Worm (Caenorhabditis elegans): ENCODE data around the gene cox-6A.

cox-6A gene

ce11 chrIII:5108746-5109145, 27.2 kb downstream of the cox-6A start:
- TF ChIP-seq zip-4 (GFP tag; optimal IDR thresholded peaks at IDR 0.05) (no peak), mdl-1 (tag; optimal IDR thresholded peaks at IDR 0.05) (no peak), mep-1 (tag; optimal IDR thresholded peaks at IDR 0.05) (peak; percentile 73), ama-1 (optimal IDR thresholded peaks at IDR 0.05) (no peak), snpc-4 (tag; optimal IDR thresholded peaks at IDR 0.05) (peak; percentile 43), irx-1 (tag; optimal IDR thresholded peaks at IDR 0.05) (peak; percentile 36), aly-2 (tag; optimal IDR thresholded peaks at IDR 0.05) (no peak), lin-35 (GFP tag; optimal IDR thresholded peaks at IDR 0.05) (peak; percentile 65 to 66), ceh-82 (tag; optimal IDR thresholded peaks at IDR 0.05) (peak; percentile 29 to 77 (median 46)), nhr-19 (GFP tag; conservative IDR thresholded peaks at IDR 0.05) (peak; percentile 63), unc-62 (GFP tag; optimal IDR thresholded peaks at IDR 0.05) (no peak), isw-1 (GFP tag; IDR thresholded peaks at IDR 0.05) (peak; percentile 40; the same call in 1 of the 2 replicates), lin-15B (tag; optimal IDR thresholded peaks at IDR 0.05) (peak; percentile 46), egl-13 (tag; optimal IDR thresholded peaks at IDR 0.05) (no peak), nhr-90 (tag; optimal IDR thresholded peaks at IDR 0.05; ENCODE audit: poor library complexity) (peak; percentile 57), unc-86 (tag; optimal IDR thresholded peaks at IDR 0.05) (no peak), nhr-237 (tag; optimal IDR thresholded peaks at IDR 0.05) (no peak), hlh-4 (tag; optimal IDR thresholded peaks at IDR 0.05) (no peak), efl-1 (optimal IDR thresholded peaks at IDR 0.05) (peak; percentile 76 to 80), efl-1 (GFP tag; optimal IDR thresholded peaks at IDR 0.05 in 1 of 2) (peak; percentile 71 to 94), nhr-71 (tag; optimal IDR thresholded peaks at IDR 0.05) (peak; percentile 86), nhr-77 (tag; optimal IDR thresholded peaks at IDR 0.05) (peak; percentile 25), hlh-17 (GFP tag; optimal IDR thresholded peaks at IDR 0.05; ENCODE audit: borderline replicate concordance) (no peak), grh-1 (GFP tag; IDR thresholded peaks at IDR 0.05) (no peak), lir-3 (tag; optimal IDR thresholded peaks at IDR 0.05; ENCODE audit: poor library complexity) (peak; percentile 85), C16A3.4 (tag; optimal IDR thresholded peaks at IDR 0.05) (peak; percentile 36), efl-3 (GFP tag; optimal IDR thresholded peaks at IDR 0.05) (no peak), ets-5 (GFP tag; IDR thresholded peaks at IDR 0.05) (no peak), lin-13 (GFP tag; optimal IDR thresholded peaks at IDR 0.05) (peak; percentile 13), swsn-7 (tag; optimal IDR thresholded peaks at IDR 0.05) (peak; percentile 52), rnt-1 (tag; optimal IDR thresholded peaks at IDR 0.05) (peak; percentile 95), ztf-11 (tag; optimal IDR thresholded peaks at IDR 0.05) (peak in 1 of 2 experiments; percentile 1), nhr-85 (tag) (peak; percentile 54), pax-3 (tag; optimal IDR thresholded peaks at IDR 0.05) (no peak), fkh-8 (tag; optimal IDR thresholded peaks at IDR 0.05) (peak; percentile 40), F16B12.6 (tag; optimal IDR thresholded peaks at IDR 0.05) (peak; percentile 9), pag-3 (tag; optimal IDR thresholded peaks at IDR 0.05; ENCODE audit: borderline replicate concordance, insufficient read depth) (no peak), Y116A8C.19 (tag; optimal IDR thresholded peaks at IDR 0.05; ENCODE audit: borderline replicate concordance) (no peak), ztf-4 (tag; optimal IDR thresholded peaks at IDR 0.05) (no peak), blmp-1 (tag; optimal IDR thresholded peaks at IDR 0.05) (peak; percentile 3), dpl-1 (GFP tag; optimal IDR thresholded peaks at IDR 0.05) (peak; percentile 55 to 69 (median 68)), ceh-90 (tag; optimal IDR thresholded peaks at IDR 0.05) (peak; percentile 59), nhr-20 (tag; optimal IDR thresholded peaks at IDR 0.05) (peak; percentile 74), C04F5.9 (tag; optimal IDR thresholded peaks at IDR 0.05) (no peak), nhr-12 (tag; optimal IDR thresholded peaks at IDR 0.05) (no peak), snu-23 (GFP tag; optimal IDR thresholded peaks at IDR 0.05) (peak; percentile 77), unc-98 (GFP tag; IDR thresholded peaks at IDR 0.05) (no peak), dsc-1 (tag; optimal IDR thresholded peaks at IDR 0.05) (no peak), unc-130 (tag; optimal IDR thresholded peaks at IDR 0.05) (no peak), sptf-1 (tag; optimal IDR thresholded peaks at IDR 0.05) (no peak), sup-37 (GFP tag; optimal IDR thresholded peaks at IDR 0.05) (no peak), nhr-84 (tag; optimal IDR thresholded peaks at IDR 0.05) (no peak), lsy-2 (tag; optimal IDR thresholded peaks at IDR 0.05) (peak; percentile 72 to 78), hpl-2 (GFP tag; optimal IDR thresholded peaks at IDR 0.05) (no peak)

All from whole organism, L1 larva.